Worm (Caenorhabditis elegans) whole organism, dauer: ENCODE results near the gene D2045.7.
"Not testable (repeated sequence)": the region's sequence is repeated elsewhere in the genome, so short reads cannot be mapped to it uniquely, and the experiment has no call there.

Experiments used
- unc-62 ChIP-seq: sonication (generic microtip); optimal IDR thresholded peaks from 2 replicates; lab custom pipeline; 2017; ENCODE audit warnings: missing biosample characterization, missing genetic modification reagents, missing genetic modification characterization

D2045.7 gene

DNA sequence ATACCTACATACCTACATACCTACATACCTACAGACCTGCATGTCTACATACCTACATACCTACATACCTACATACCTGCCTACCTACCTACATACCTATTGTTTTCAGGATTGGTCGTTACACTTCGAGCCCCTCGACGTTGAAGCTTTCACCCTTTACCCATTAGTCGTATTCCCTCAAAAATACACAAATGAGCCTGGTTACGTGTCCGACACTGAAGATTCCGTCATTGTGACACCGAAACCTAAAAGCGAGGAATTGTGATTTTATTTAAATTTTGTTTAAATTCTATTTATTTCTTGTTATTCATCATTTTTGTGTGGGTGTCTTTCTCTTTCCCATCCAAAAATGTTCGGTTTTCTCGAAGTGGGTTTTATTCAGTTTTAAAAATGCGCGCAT, at the start of gene D2045.7:
TSS of gene D2045.7 (plus strand) at position 301 of the 400 bp plus-strand sequence.
- TF ChIP-seq unc-62 (GFP tag; lab: Kevin White, UChicago), result no peak

DNA sequence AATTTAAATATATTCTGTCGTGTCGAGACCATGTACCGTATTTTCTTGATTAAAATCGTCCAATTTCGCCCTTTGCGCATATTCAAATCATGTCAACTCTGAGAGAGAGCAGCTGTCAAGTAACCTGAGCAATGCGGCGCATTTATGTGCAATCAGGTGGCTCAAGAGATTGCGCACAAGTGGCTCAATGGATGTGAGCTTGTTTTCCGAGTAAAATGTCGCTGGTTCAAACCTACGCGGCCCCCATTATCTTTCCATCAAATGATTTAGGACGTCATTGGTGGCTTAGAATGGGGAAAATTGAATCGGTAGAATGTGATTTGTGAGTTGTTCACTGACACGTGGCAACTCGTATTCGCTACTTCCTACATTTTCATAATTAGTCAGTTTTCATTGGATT, 47.2 kb upstream of the D2045.7 start:
- no peak for TF ChIP-seq unc-62 (GFP tag; lab: Kevin White, UChicago)

DNA sequence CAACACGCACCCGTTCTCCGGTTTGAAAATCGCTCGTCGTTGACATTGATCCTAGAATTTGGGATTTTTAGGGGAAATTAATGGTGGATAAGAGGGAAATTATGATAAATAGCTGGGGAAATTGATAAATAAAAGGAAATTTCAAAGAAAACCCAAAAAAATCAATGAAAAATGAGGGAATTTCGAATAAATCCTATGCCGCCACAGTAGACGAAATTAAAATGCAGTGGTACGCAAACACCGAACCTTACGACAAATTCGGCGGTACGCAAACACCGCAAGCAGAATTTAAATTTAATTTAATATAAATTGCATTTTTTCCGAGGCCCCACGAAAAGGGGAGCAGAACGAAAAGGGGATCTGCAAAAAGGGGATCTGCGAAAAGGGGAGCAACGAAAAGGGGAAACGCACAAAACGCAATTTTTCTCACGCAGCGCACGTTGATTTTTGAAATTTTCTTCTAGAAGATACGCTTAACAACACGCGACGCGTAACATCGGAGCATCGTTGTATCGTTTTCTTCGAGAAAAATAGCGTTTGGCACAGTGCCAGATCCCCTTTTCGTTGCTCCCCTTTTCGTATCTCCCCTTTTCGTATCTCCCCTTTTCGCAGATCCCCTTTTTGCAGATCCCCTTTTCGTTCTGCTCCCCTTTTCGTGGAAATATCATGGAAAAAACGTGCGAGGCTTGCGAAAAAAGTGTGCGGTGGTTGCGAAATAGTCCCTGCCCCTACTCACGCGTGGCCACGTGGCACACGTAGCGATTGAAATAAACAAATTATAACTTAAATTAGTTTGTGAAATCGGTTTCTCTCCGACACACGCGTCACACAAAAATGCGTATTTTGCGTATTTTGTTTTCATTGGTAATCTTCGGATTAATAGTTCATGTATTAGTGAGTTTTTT, 43.1 kb upstream of the D2045.7 start, which contains the start of the genes smrd-1 and enu-3.1:
TSS of gene smrd-1 (minus strand) at position 51 of the 905 bp plus-strand sequence.
TSS of gene enu-3.1 (plus strand) at position 339 of the 905 bp plus-strand sequence.
- TF ChIP-seq unc-62 (GFP tag; lab: Kevin White, UChicago), result not testable (repeated sequence)

DNA sequence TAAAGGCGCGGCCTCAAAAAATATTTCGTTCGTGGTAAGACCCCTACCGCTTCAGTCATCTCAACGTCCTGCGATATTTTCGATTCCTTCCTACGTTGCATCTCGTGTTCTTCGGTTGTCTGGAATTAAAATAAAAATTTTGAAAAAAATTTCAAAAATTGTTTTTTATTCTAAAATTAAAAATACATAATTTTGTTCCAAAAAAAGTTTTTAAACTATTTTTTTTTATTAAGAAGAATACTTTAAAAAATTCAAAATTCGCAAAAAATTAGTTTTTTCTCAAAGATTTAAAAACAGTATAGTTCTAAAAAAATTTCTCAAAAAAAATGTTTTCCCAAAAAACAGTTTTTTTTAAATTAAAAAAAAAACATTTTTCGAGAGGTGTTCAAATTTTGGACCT, 40.5 kb upstream of the D2045.7 start, which contains the start of gene H04D03.6:
TSS of gene H04D03.6 (minus strand) at position 101 of the 400 bp plus-strand sequence.
- not testable (repeated sequence) for TF ChIP-seq unc-62 (GFP tag; lab: Kevin White, UChicago)

DNA sequence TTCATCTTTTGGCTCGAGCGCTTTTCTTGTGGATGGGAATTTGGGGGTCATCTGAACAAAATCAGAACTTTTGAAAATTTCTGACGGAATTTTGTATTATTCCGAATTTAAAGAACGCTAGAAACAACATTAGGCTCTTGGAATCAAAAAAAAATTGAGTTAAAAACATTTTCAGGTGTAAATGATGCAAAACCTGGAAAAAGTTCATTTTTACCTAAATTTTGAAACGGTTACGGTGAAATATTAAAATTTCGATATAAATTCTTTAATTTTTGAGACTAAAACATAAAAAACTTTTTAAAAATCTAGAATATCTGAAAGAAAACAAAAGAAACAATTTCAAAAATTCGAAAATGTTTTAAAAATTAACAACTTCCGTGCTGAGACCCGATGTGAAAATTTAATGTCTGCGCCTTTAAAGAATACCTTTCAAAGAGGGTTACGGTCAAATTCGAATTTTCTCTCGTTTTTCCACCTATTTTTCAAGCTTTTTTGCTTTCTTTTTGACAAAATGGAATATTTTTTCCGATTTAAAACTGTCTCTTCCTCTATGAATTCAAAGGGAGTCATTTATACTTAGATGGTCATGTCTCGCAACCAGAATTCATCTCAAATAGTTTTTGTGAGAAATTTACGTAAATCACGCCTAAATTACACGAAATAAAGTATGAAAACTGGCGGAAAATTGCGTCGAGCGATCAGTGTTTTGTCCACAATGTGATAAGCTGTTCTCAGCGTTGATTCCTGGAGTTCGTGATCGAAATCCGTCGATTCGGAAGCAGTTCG, 36.7 kb upstream of the D2045.7 start, which contains the start of the genes H04D03.2 and ecps-2:
TSS of gene H04D03.2 (minus strand) at position 51 of the 786 bp plus-strand sequence.
TSS of gene ecps-2 (plus strand) at position 736 of the 786 bp plus-strand sequence.
- no peak for TF ChIP-seq unc-62 (GFP tag; lab: Kevin White, UChicago)

DNA sequence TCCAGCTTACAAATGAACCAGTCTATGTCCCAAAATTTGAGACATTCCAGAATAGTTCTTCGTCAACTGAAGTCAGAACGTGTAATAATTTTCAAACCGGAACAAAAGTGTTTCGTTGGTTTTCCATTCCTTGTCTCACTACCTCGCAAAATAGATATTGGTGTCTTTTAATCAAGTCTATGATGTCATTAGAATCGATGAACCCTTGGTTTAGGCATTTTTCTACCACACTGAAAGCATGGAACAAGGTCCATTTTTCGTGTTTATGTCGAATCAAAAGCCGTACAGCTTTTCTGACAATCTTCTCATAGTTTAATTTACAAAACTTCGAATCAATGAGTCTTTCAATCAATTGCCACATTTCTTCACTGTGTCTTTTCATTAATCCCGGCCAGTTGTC, 32.5 kb upstream of the D2045.7 start, which contains the start of gene H04D03.7:
TSS of gene H04D03.7 (minus strand) at position 101 of the 400 bp plus-strand sequence.
- TF ChIP-seq unc-62 (GFP tag; lab: Kevin White, UChicago), result no peak

DNA sequence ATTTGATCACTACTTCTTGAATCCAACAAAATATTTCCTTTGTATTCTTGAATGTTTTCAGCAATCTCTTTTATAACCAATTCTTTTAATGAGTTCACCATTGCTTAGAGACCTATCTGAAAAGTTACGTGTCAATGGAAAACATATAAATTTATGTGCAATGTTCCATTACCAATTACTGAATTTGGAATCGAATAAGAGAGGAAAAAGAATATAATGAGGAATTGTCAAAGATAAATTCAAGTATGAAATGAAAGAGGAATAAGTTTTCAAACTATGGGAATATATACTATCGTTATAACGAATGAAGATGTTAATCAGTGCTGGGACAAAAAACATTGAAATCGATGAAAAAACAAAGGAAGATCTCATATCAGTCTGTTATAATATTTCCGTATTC, 28.3 kb upstream of the D2045.7 start, which contains the start of gene H04D03.4:
TSS of gene H04D03.4 (minus strand) at position 101 of the 400 bp plus-strand sequence.
- TF ChIP-seq unc-62 (GFP tag; lab: Kevin White, UChicago), result no peak

DNA sequence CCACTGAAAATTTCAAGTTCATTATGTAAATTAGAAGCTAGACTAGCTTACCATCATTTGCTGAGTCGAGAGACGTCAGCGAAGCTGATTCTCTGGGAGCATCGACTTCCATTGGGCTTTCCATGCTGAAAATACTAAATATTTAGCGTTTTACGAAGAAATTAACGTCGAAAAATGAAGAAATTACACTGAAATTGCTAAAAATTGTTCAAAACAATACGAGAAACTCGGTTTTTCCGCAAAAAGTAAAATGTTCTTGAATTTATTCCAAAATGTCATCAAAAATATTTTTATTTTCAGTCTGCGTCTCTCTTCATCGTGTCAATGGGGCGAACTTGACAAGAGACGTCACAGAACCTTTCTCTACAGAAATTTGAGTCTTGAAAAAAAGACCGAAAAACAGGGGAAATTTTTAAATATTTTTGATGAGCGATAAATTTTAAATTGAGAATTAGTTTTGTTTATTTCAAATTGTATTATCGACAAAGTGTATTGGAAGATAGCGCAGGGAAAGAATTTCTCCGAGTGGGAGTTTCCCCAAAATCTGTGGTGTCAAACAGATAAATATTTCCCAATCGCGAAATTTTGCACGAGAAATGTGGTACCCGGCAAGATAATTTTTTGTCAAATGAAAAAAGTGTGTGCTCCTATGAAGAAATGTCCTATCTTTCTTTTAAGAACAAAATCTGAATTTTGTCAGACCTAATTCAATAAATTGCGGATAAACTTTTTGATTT, 18.7 kb upstream of the D2045.7 start, which contains the start of gene ecps-1:
TSS of gene ecps-1 (minus strand) at position 125 of the 737 bp plus-strand sequence.
- TF ChIP-seq unc-62 (GFP tag; lab: Kevin White, UChicago), result no peak

DNA sequence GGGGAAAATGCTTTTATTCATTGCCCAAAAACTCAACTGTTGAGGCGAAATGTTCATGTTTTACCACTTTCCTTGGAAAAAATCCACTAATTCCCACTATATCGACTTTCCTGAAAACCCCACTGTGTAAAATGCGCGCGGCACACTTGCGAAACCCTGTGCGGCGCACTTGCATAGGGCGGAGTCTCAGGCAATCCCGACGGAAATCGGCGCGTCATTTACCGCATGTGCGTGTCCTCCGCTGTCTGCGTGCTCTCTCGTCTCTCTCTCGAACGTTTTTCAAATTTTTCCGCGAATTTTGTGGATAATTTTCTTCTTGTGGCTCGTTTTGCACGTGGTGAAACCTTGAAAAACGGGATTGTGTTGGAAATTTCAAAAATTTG, 18.1 kb upstream of the D2045.7 start, which contains the start of gene atx-2:
TSS of gene atx-2 (plus strand) at position 226 of the 383 bp plus-strand sequence.
- TF ChIP-seq unc-62 (GFP tag; lab: Kevin White, UChicago), result no peak

DNA sequence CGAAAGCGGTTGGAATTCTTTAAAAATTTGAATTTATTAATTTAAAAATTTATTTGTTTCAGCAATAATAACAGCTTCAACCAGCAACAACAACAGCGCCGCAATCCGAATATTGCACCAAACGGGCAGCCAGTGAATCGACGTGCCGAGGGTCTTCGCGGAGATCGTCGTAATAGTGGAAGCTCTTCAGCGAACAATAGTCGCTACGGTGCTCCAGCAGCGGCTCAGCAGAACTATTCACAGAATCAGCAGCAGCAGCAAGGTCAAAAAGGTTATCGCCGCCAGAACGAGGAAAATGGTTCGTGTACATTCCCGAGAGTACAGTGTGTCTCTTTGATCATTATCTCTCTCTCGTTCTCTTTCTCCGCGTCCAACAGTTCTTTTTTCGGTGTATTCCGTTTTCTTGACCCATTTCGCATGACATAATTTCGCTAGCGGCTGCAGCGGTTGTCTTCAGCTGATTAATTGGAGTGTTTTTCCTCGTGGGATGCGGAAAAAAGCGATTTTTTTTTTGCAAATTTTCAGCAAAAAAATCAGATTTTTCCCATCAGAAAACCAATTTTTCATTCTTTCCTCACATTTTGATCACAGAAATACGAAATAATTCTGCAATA, 16.2 kb upstream of the D2045.7 start:
- TF ChIP-seq unc-62 (GFP tag; lab: Kevin White, UChicago), result no peak

DNA sequence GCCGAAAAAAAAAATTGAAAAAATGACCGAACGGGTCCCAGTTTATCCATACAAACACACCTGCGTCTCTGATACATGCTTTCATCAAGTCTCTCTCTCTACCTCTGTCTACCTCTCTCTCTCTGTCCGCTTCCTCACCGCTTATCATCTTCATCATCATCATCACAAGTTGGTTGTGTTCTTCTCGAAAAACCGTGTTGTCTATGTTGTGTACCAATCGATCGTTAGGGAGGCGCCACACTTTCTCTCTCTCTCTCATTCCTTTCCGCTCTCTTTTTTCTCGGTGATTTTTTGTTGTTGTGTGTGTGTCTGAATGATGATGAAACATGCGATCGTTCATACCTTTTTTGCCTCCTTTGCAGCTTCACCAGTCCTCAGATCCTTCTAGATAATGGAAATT, 15.6 kb upstream of the D2045.7 start:
- TF ChIP-seq unc-62 (GFP tag; lab: Kevin White, UChicago), result no peak

DNA sequence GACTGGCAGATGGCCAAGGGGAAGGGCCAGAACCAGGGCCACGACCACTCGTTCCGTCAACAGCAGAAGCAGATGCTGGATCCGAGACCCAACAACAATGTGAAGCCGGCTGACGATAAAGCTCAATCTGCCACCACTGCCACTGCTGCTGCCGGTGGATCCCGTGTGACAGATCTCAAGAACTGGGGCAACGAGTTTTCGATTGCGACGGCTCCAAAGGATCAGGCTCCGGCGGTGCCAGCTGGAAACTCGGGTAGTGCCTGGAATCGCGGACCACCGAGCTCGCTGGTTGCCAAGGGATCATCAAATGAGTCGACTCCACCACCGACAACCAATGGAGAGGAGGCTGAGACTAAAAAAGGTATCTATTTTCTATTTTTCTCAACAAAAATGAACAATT, 14.8 kb upstream of the D2045.7 start:
- no peak for TF ChIP-seq unc-62 (GFP tag; lab: Kevin White, UChicago)

DNA sequence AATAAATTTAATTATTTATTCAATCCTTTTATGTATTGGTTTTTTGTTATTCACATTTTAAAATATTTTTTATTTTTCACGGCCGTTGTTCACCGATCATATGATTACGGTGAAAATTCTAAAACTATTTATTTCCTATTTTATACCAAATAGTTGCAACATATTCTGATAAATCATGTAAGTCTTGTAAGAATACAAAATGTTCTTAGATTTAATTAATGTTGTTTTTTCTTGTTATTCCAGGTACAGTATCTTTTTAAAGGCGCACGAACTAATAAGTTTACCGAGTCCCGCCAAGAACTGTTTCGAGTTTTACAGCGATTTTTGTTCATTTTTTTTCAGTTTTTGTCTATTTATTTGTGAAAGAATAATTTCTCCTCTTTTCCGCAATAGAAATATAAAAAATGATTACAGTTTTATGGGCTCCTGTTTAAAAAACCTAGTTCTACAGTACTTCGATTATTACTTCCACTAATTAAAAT, 9.7 kb upstream of the D2045.7 start, which contains the start of gene D2045.5:
TSS of gene D2045.5 (minus strand) at position 51 of the 482 bp plus-strand sequence.
- TF ChIP-seq unc-62 (GFP tag; lab: Kevin White, UChicago), result no peak

DNA sequence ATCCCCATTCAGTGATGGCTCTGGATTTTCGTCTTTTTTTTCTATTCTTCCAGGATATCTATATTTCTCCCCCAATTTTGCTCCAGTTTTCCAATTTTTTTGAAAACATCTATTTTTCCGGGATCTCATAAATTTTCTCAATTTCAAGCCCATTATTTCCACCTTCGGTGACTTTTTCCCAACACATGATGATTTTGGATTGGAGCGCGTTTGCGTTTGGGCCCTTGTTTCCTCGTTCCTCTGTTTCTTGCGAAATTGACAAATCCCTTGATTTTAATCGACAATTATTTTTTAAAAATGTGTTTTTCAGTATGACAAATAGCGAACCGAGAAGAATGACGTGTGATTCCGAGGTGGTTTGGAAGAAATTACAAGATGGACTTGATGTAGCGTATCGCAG, 8.4 kb upstream of the D2045.7 start, which contains the start of gene cul-1:
TSS of gene cul-1 (plus strand) at position 311 of the 400 bp plus-strand sequence.
- no peak for TF ChIP-seq unc-62 (GFP tag; lab: Kevin White, UChicago)
